Worm (Caenorhabditis elegans): ENCODE results near the gene best-17.

The best-17 gene

ce11 chrIII:598168-598567 lies 11.3 kb downstream of the best-17 start:
- TF ChIP-seq nhr-12 (tag; optimal IDR thresholded peaks at IDR 0.05) (no peak), mep-1 (tag; optimal IDR thresholded peaks at IDR 0.05) (peak; percentile 60), unc-62 (GFP tag; optimal IDR thresholded peaks at IDR 0.05) (no peak), nhr-28 (tag; optimal IDR thresholded peaks at IDR 0.05) (no peak), cnd-1 (tag; optimal IDR thresholded peaks at IDR 0.05) (no peak), lsy-2 (tag; optimal IDR thresholded peaks at IDR 0.05) (no peak), ceh-83 (GFP tag; optimal IDR thresholded peaks at IDR 0.05) (no peak), pha-4 (tag; optimal IDR thresholded peaks at IDR 0.05) (peak; percentile 39), hlh-1 (tag; optimal IDR thresholded peaks at IDR 0.05) (peak; percentile 9), tbx-8 (GFP tag; optimal IDR thresholded peaks at IDR 0.05) (no peak), unc-120 (tag; optimal IDR thresholded peaks at IDR 0.05; ENCODE audit: poor library complexity, severe bottlenecking) (no peak), ham-2 (GFP tag; optimal IDR thresholded peaks at IDR 0.05) (peak; percentile 97), nhr-2 (tag; optimal IDR thresholded peaks at IDR 0.05) (no peak), zip-8 (tag; optimal IDR thresholded peaks at IDR 0.05) (no peak), drap-1 (GFP tag; optimal IDR thresholded peaks at IDR 0.05) (no peak), mls-2 (tag; optimal IDR thresholded peaks at IDR 0.05) (peak; percentile 64), mab-5 (tag; optimal IDR thresholded peaks at IDR 0.05) (no peak), lin-32 (GFP tag; optimal IDR thresholded peaks at IDR 0.05) (no peak), elt-1 (tag; optimal IDR thresholded peaks at IDR 0.05; ENCODE audit: borderline replicate concordance, insufficient read depth) (no peak), ces-1 (GFP tag; optimal IDR thresholded peaks at IDR 0.05) (peak; percentile 91), ceh-43 (GFP tag; optimal IDR thresholded peaks at IDR 0.05) (no peak), snpc-4 (tag; optimal IDR thresholded peaks at IDR 0.05) (no peak), lin-13 (tag; optimal IDR thresholded peaks at IDR 0.05) (no peak), ceh-39 (tag; optimal IDR thresholded peaks at IDR 0.05) (no peak), nhr-237 (tag; optimal IDR thresholded peaks at IDR 0.05) (peak; percentile 20), elt-3 (tag; optimal IDR thresholded peaks at IDR 0.05) (no peak), sem-2 (GFP tag; optimal IDR thresholded peaks at IDR 0.05) (no peak), M03D4.4 (tag; optimal IDR thresholded peaks at IDR 0.05) (no peak), nhr-76 (tag; optimal IDR thresholded peaks at IDR 0.05) (no peak), sptf-1 (tag; optimal IDR thresholded peaks at IDR 0.05) (peak; percentile 43), flh-1 (GFP tag; optimal IDR thresholded peaks at IDR 0.05) (no peak), bed-3 (GFP tag; optimal IDR thresholded peaks at IDR 0.05) (no peak), ztf-11 (tag; optimal IDR thresholded peaks at IDR 0.05) (peak; percentile 43), unc-39 (tag; optimal IDR thresholded peaks at IDR 0.05) (no peak), blmp-1 (tag; optimal IDR thresholded peaks at IDR 0.05) (no peak)

DNA sequence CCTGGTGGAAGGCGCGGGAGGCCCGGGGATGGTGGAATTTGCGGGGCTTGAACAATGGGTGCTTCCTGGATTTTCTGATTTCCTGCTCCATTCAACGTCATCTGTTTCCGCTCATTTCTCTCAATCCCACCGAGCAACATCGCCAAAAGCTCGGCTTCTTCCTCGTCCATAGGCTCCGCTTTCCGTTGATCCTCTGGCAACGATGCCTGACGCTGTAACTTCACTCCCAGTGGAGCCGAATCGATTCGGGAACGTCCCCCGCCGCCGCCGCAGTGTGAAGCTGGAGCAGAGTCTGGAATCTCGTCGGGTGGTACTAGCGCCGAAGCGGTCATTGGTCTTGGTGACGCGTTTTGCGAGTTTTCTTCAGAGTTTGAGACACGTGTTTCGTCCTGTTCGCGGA lies 14.0 kb downstream of the best-17 start:
- TF ChIP-seq lin-32 (GFP tag; optimal IDR thresholded peaks at IDR 0.05): no peak
- no peak for TF ChIP-seq flh-1 (GFP tag; optimal IDR thresholded peaks at IDR 0.05)
- no peak for TF ChIP-seq sem-2 (GFP tag; optimal IDR thresholded peaks at IDR 0.05)
- TF ChIP-seq zip-8 (tag; optimal IDR thresholded peaks at IDR 0.05): no peak
- no peak for TF ChIP-seq cnd-1 (tag; optimal IDR thresholded peaks at IDR 0.05)
- no peak for TF ChIP-seq lin-13 (tag; optimal IDR thresholded peaks at IDR 0.05)
- no peak for TF ChIP-seq ceh-43 (GFP tag; optimal IDR thresholded peaks at IDR 0.05)
- TF ChIP-seq ces-1 (GFP tag; optimal IDR thresholded peaks at IDR 0.05): no peak

DNA sequence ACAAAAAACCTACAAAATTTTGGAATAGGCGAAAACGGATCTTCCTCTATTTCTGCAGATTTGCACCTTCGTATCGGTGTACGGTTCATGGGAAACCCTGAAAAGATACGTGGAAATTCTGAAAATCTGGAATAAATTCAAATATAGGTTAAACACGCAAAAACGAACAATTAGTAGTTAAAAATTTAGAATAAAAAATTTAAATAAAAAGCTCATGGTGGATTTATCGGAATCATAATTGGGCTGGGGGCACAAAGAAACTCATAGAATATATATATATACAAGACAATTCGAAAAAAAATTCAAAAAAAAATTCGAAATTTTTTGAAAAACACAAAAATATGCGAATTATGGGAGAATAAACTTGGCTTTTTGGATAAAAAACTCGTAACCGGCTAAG lies 22.4 kb downstream of the best-17 start, which contains the start of gene helq-1:
Gene helq-1 (minus strand): TSS at position 101 of the 400 bp plus-strand sequence.
- TF ChIP-seq ces-1 (GFP tag; optimal IDR thresholded peaks at IDR 0.05): no peak
- TF ChIP-seq lsy-2 (tag; optimal IDR thresholded peaks at IDR 0.05): no peak
- TF ChIP-seq ceh-39 (tag; optimal IDR thresholded peaks at IDR 0.05): no peak
- TF ChIP-seq blmp-1 (tag; optimal IDR thresholded peaks at IDR 0.05): no peak
- TF ChIP-seq pha-4 (tag; optimal IDR thresholded peaks at IDR 0.05): no peak
- TF ChIP-seq sptf-1 (tag; optimal IDR thresholded peaks at IDR 0.05): no peak
- no peak for TF ChIP-seq nhr-237 (tag; optimal IDR thresholded peaks at IDR 0.05)
- no peak for TF ChIP-seq snpc-4 (tag; optimal IDR thresholded peaks at IDR 0.05)
- TF ChIP-seq sem-2 (GFP tag; optimal IDR thresholded peaks at IDR 0.05): no peak
- TF ChIP-seq zip-8 (tag; optimal IDR thresholded peaks at IDR 0.05): no peak
- no peak for TF ChIP-seq ceh-83 (GFP tag; optimal IDR thresholded peaks at IDR 0.05)
- TF ChIP-seq nhr-76 (tag; optimal IDR thresholded peaks at IDR 0.05): no peak

ce11 chrIII:577467-577866 lies 32.0 kb downstream of the best-17 start, which contains the start of gene gtf-2H5:
Gene gtf-2H5 (minus strand): TSS chrIII:577567.
- no peak for TF ChIP-seq tbx-8 (GFP tag; optimal IDR thresholded peaks at IDR 0.05)
- no peak for TF ChIP-seq ceh-83 (GFP tag; optimal IDR thresholded peaks at IDR 0.05)
- no peak for TF ChIP-seq M03D4.4 (tag; optimal IDR thresholded peaks at IDR 0.05)
- TF ChIP-seq nhr-2 (tag; optimal IDR thresholded peaks at IDR 0.05): no peak
- TF ChIP-seq nhr-237 (tag; optimal IDR thresholded peaks at IDR 0.05): no peak
- TF ChIP-seq unc-62 (GFP tag; optimal IDR thresholded peaks at IDR 0.05): no peak
- TF ChIP-seq blmp-1 (tag; optimal IDR thresholded peaks at IDR 0.05): no peak
- no peak for TF ChIP-seq mab-5 (tag; optimal IDR thresholded peaks at IDR 0.05)
- TF ChIP-seq bed-3 (GFP tag; optimal IDR thresholded peaks at IDR 0.05): no peak
- no peak for TF ChIP-seq mep-1 (tag; optimal IDR thresholded peaks at IDR 0.05)
- no peak for TF ChIP-seq ceh-39 (tag; optimal IDR thresholded peaks at IDR 0.05)
